Fruit fly (Drosophila melanogaster) whole organism, embryonic: Measurements from ENCODE around the gene CG33721.

Experiments
- Bdp1 ChIP-seq: fragments of 200-800 bp; sonication (Bioruptor generic); optimal IDR thresholded peaks from 3 replicates; lab custom pipeline; 2016; ENCODE audit warnings: missing biosample characterization, missing genetic modification characterization
- Blimp-1 ChIP-seq: fragments of 200-800 bp; sonication (Bioruptor generic); optimal IDR thresholded peaks from 3 replicates; lab custom pipeline; 2018; ENCODE audit warnings: missing biosample characterization, missing genetic modification characterization, mild to moderate bottlenecking, moderate library complexity, missing genetic modification reagents
- CG11093 ChIP-seq: fragments of 200-800 bp; sonication (Bioruptor generic); IDR thresholded peaks from 3 replicates; pipeline ENCODE4 v1.3.6; 2022; ENCODE audit warnings: missing biosample characterization, missing genetic modification characterization
- CG11696 ChIP-seq: fragments of 200-800 bp; sonication (Bioruptor generic); IDR thresholded peaks from 2 replicates; pipeline ENCODE4 v1.3.6; 2022; ENCODE audit warnings: missing biosample characterization, missing genetic modification characterization
- CG1233 ChIP-seq: fragments of 200-800 bp; sonication (Bioruptor generic); optimal IDR thresholded peaks from 4 replicates; lab custom pipeline; 2018; ENCODE audit warnings: missing biosample characterization, mild to moderate bottlenecking, missing genetic modification characterization
- CG12744 ChIP-seq: fragments of 200-800 bp; sonication (Bioruptor generic); optimal IDR thresholded peaks from 2 replicates; lab custom pipeline; 2016; ENCODE audit warnings: missing biosample characterization, missing genetic modification characterization
- CG15011 ChIP-seq: fragments of 200-800 bp; sonication (Bioruptor generic); optimal IDR thresholded peaks from 3 replicates; lab custom pipeline; 2018; ENCODE audit warnings: missing biosample characterization, mild to moderate bottlenecking, missing genetic modification characterization
- CG1529 ChIP-seq: fragments of 200-800 bp; sonication (Bioruptor generic); optimal IDR thresholded peaks from 3 replicates; lab custom pipeline; 2018; ENCODE audit warnings: missing biosample characterization, missing genetic modification characterization
- CG15601 ChIP-seq: fragments of 200-800 bp; sonication (Bioruptor generic); optimal IDR thresholded peaks from 3 replicates; lab custom pipeline; 2019; ENCODE audit warnings: missing biosample characterization, mild to moderate bottlenecking, missing genetic modification characterization, moderate library complexity
- CG17361 ChIP-seq: fragments of 200-800 bp; sonication (Bioruptor generic); IDR thresholded peaks from 3 replicates; pipeline ENCODE4 v1.3.6; 2022; ENCODE audit warnings: missing biosample characterization, missing genetic modification characterization
- CG18011 ChIP-seq: fragments of 200-800 bp; sonication (Bioruptor generic); optimal IDR thresholded peaks from 2 replicates; lab custom pipeline; 2017; ENCODE audit warnings: missing biosample characterization, missing genetic modification characterization, mild to moderate bottlenecking, moderate library complexity, missing genotype
- CG18619 ChIP-seq: fragments of 200-800 bp; sonication (Bioruptor generic); optimal IDR thresholded peaks from 3 replicates; lab custom pipeline; 2017; ENCODE audit warnings: missing biosample characterization, mild to moderate bottlenecking, missing genetic modification characterization
- CG2116 ChIP-seq: fragments of 200-800 bp; sonication (Bioruptor generic); optimal IDR thresholded peaks from 3 replicates; lab custom pipeline; 2018; ENCODE audit warnings: missing biosample characterization, mild to moderate bottlenecking, missing genetic modification characterization
- CG2889 ChIP-seq: fragments of 200-800 bp; sonication (Bioruptor generic); IDR thresholded peaks from 3 replicates; pipeline ENCODE4 v1.3.6; 2022; ENCODE audit warnings: missing biosample characterization, missing genetic modification characterization
- CG30431 ChIP-seq: fragments of 200-800 bp; sonication (Bioruptor generic); optimal IDR thresholded peaks from 2 replicates; lab custom pipeline; 2017; ENCODE audit warnings: missing biosample characterization, missing genetic modification characterization
- CG31224 ChIP-seq: fragments of 200-800 bp; sonication (Bioruptor generic); IDR thresholded peaks from 2 replicates; pipeline ENCODE4 v1.3.6; 2022; ENCODE audit warnings: missing biosample characterization, missing genetic modification characterization
- CG33213 ChIP-seq: fragments of 200-800 bp; sonication (Bioruptor generic); optimal IDR thresholded peaks from 3 replicates; lab custom pipeline; 2016; ENCODE audit warnings: missing biosample characterization, missing genetic modification characterization
- CG3847 ChIP-seq: fragments of 200-800 bp; sonication (Bioruptor generic); IDR thresholded peaks from 2 replicates; pipeline ENCODE4 v1.3.6; 2022; ENCODE audit warnings: missing biosample characterization, missing genetic modification characterization
- CG43689 ChIP-seq: fragments of 200-800 bp; sonication (Bioruptor generic); IDR thresholded peaks from 2 replicates; pipeline ENCODE4 v1.3.6; 2022; ENCODE audit warnings: missing biosample characterization, missing genetic modification characterization
- CG6254 ChIP-seq: fragments of 200-800 bp; sonication (Bioruptor generic); optimal IDR thresholded peaks from 3 replicates; lab custom pipeline; 2017; ENCODE audit warnings: mild to moderate bottlenecking, missing biosample characterization, missing genetic modification reagents, missing genetic modification characterization
- CG8281 ChIP-seq: fragments of 200-800 bp; sonication (Bioruptor generic); optimal IDR thresholded peaks from 2 replicates; lab custom pipeline; 2018; ENCODE audit warnings: missing biosample characterization, mild to moderate bottlenecking, missing genetic modification characterization, moderate library complexity
- CG8944 ChIP-seq: fragments of 200-800 bp; sonication (Bioruptor generic); optimal IDR thresholded peaks from 3 replicates; lab custom pipeline; 2016; ENCODE audit warnings: missing biosample characterization, missing genetic modification characterization
- D ChIP-seq, 2 experiments: fragments of 200-800 bp in 1 of 2; fragments of >200 bp in 1 of 2; sonication (Bioruptor generic) in 1 of 2; optimal IDR thresholded peaks; 2 replicates in 1 of 2; 3 replicates in 1 of 2; lab custom pipeline; 2017; ENCODE audit warnings: mild to moderate bottlenecking in 1 of 2, missing biosample characterization in 1 of 2, missing genetic modification characterization in 1 of 2, missing genetic modification reagents in 1 of 2
- Dip2 ChIP-seq: fragments of 200-800 bp; sonication (Bioruptor generic); IDR thresholded peaks from 2 replicates; pipeline ENCODE4 v1.3.6; 2022; ENCODE audit warnings: missing biosample characterization, missing genetic modification characterization
- Eip74EF ChIP-seq, 2 experiments: fragments of 200-800 bp in 1 of 2; fragments of >200 bp in 1 of 2; sonication (Bioruptor generic) in 1 of 2; optimal IDR thresholded peaks; 2 replicates each; lab custom pipeline; 2017 to 2019; ENCODE audit warnings: missing biosample characterization in 2 of 2, missing genetic modification characterization in 2 of 2, mild to moderate bottlenecking in 1 of 2, moderate library complexity in 1 of 2
- Gug ChIP-seq: fragments of 200-800 bp; sonication (Bioruptor generic); IDR thresholded peaks from 4 replicates; pipeline ENCODE4 v1.3.6; 2022; ENCODE audit warnings: missing biosample characterization, missing genetic modification characterization
- Hand ChIP-seq: fragments of 200-800 bp; sonication (Bioruptor generic); optimal IDR thresholded peaks from 2 replicates; lab custom pipeline; 2017; ENCODE audit warnings: mild to moderate bottlenecking, missing biosample characterization, missing genetic modification reagents, missing genetic modification characterization
- Lpt ChIP-seq: fragments of >200 bp; optimal IDR thresholded peaks from 2 replicates; lab custom pipeline; 2018; ENCODE audit warnings: missing biosample characterization, missing genetic modification characterization
- MBD-R2 ChIP-seq: fragments of 200-800 bp; sonication (Bioruptor generic); IDR thresholded peaks from 2 replicates; pipeline ENCODE4 v1.3.6; 2022; ENCODE audit warnings: missing biosample characterization, missing genetic modification characterization
- Med ChIP-seq: fragments of 200-800 bp; sonication (Bioruptor generic); peaks from one replicate; lab custom pipeline; 2016; ENCODE audit warnings: missing biosample characterization, missing genetic modification characterization, mild to moderate bottlenecking, inconsistent platforms, moderate library complexity
- Myb ChIP-seq: fragments of 200-800 bp; sonication (Bioruptor generic); optimal IDR thresholded peaks from 2 replicates; lab custom pipeline; 2016; ENCODE audit warnings: missing biosample characterization, missing genetic modification characterization
- NfI ChIP-seq: fragments of 200-800 bp; sonication (Bioruptor generic); optimal IDR thresholded peaks from 3 replicates; lab custom pipeline; 2018; ENCODE audit warnings: missing biosample characterization, mild to moderate bottlenecking, missing genetic modification characterization, moderate library complexity
- bab2 ChIP-seq: fragments of 200-800 bp; sonication (Bioruptor generic); optimal IDR thresholded peaks from 2 replicates; lab custom pipeline; 2016; ENCODE audit warnings: missing biosample characterization, missing genetic modification characterization
- bigmax ChIP-seq: fragments of 200-800 bp; sonication (Bioruptor generic); optimal IDR thresholded peaks from 2 replicates; lab custom pipeline; 2018; ENCODE audit warnings: missing biosample characterization, mild to moderate bottlenecking, missing genetic modification characterization
- chinmo ChIP-seq: fragments of 200-800 bp; sonication (Bioruptor generic); IDR thresholded peaks from 4 replicates; pipeline ENCODE4 v1.3.6; 2022; ENCODE audit warnings: missing biosample characterization, missing genetic modification characterization; ENCODE audit not compliant: partially characterized antibody
- ci ChIP-seq: fragments of 200-800 bp; sonication (Bioruptor generic); IDR thresholded peaks from 3 replicates; pipeline ENCODE4 v1.3.6; 2022; ENCODE audit warnings: missing biosample characterization, missing genetic modification characterization
- dpn ChIP-seq, 2 experiments: fragments of 200-800 bp; sonication (Bioruptor generic); optimal IDR thresholded peaks; 3 replicates each; lab custom pipeline; 2016; ENCODE audit warnings: missing biosample characterization in 2 of 2, missing genetic modification characterization in 2 of 2
- fd96Cb ChIP-seq: fragments of 200-800 bp; sonication (Bioruptor generic); optimal IDR thresholded peaks from 2 replicates; lab custom pipeline; 2018; ENCODE audit warnings: missing biosample characterization, mild to moderate bottlenecking, missing genetic modification characterization, moderate library complexity
- ftz-f1 ChIP-seq: fragments of 200-800 bp; sonication (Bioruptor generic); optimal IDR thresholded peaks from 2 replicates; lab custom pipeline; 2016; ENCODE audit warnings: missing biosample characterization, missing genetic modification characterization
- hb ChIP-seq: fragments of 200-800 bp; sonication (Bioruptor generic); IDR thresholded peaks from 3 replicates; pipeline ENCODE4 v1.3.6; 2022; ENCODE audit warnings: missing biosample characterization, missing genetic modification characterization; ENCODE audit not compliant: partially characterized antibody
- kah ChIP-seq: fragments of 200-800 bp; sonication (Bioruptor generic); optimal IDR thresholded peaks from 2 replicates; lab custom pipeline; 2018; ENCODE audit warnings: missing biosample characterization, mild to moderate bottlenecking, missing genetic modification characterization
- onecut ChIP-seq: fragments of 200-800 bp; sonication (Bioruptor generic); IDR thresholded peaks from 2 replicates; pipeline ENCODE4 v1.3.6; 2022; ENCODE audit warnings: missing biosample characterization, missing genetic modification characterization
- pros ChIP-seq: fragments of 200-800 bp; sonication (Bioruptor generic); optimal IDR thresholded peaks from 3 replicates; lab custom pipeline; 2019; ENCODE audit warnings: missing biosample characterization, mild to moderate bottlenecking, missing genetic modification characterization, moderate library complexity
- sqz ChIP-seq: fragments of 200-800 bp; sonication (Bioruptor generic); optimal IDR thresholded peaks from 3 replicates; lab custom pipeline; 2018; ENCODE audit warnings: missing biosample characterization, mild to moderate bottlenecking, missing genetic modification characterization
- stc ChIP-seq: fragments of 200-800 bp; sonication (Bioruptor generic); IDR thresholded peaks from 2 replicates; pipeline ENCODE4 v1.3.6; 2022; ENCODE audit warnings: missing biosample characterization, missing genetic modification characterization
- tin ChIP-seq: fragments of 200-800 bp; sonication (Bioruptor generic); optimal IDR thresholded peaks from 3 replicates; lab custom pipeline; 2016; ENCODE audit warnings: missing biosample characterization, missing genetic modification characterization
- tio ChIP-seq: fragments of 200-800 bp; sonication (Bioruptor generic); optimal IDR thresholded peaks from 2 replicates; lab custom pipeline; 2017; ENCODE audit warnings: missing biosample characterization, missing genetic modification characterization, inconsistent platforms
- toy ChIP-seq: fragments of 200-800 bp; sonication (Bioruptor generic); IDR thresholded peaks from 2 replicates; pipeline ENCODE4 v1.3.6; 2022; ENCODE audit warnings: missing biosample characterization, missing genetic modification characterization
- trh ChIP-seq: fragments of 200-800 bp; sonication (Bioruptor generic); optimal IDR thresholded peaks from 2 replicates; lab custom pipeline; 2016; ENCODE audit warnings: missing biosample characterization, missing genetic modification characterization
- vnd ChIP-seq: fragments of 200-800 bp; sonication (Bioruptor generic); IDR thresholded peaks from 3 replicates; pipeline ENCODE4 v1.3.6; 2022; ENCODE audit warnings: missing biosample characterization, missing genetic modification characterization; ENCODE audit not compliant: partially characterized antibody

Gene CG33721

dm6 chr3R:22358810-22359209 is 27.9 kb downstream of the CG33721 start (continued):
- TF ChIP-seq fd96Cb (tag; lab: Kevin White, UChicago) (peak; percentile 77), pros (GFP tag; lab: Kevin White, UChicago) (no peak), toy (no peak), onecut (GFP tag; lab: Robert Waterston, UW) (peak; percentile 38), bigmax (no peak), Hand (no peak), CG43689 (GFP tag; lab: Robert Waterston, UW) (0 out of 2 replicates have a peak, but pooled peaks have one; percentile 27), Lpt (GFP tag; lab: Kevin White, UChicago) (no peak), Eip74EF (GFP tag; optimal IDR thresholded peaks at IDR 0.05; lab: Kevin White, UChicago) (peak in 1 of 2 experiments; percentile 52), D (optimal IDR thresholded peaks at IDR 0.05; lab: Kevin White, UChicago) (no peak), D (GFP tag; optimal IDR thresholded peaks at IDR 0.05; lab: Kevin White, UChicago) (peak; percentile 82), CG30431 (GFP tag; lab: Kevin White, UChicago) (peak; percentile 37), CG17361 (peak; percentile 83), CG11093 (GFP tag; lab: Robert Waterston, UW) (peak; percentile 54; the same call in 2 of the 3 replicates), CG15601 (tag; lab: Kevin White, UChicago) (peak; percentile 86), stc (GFP tag; lab: Robert Waterston, UW) (peak; percentile 62), ci (GFP tag; lab: Robert Waterston, UW) (peak; percentile 82), tin (GFP tag; lab: Kevin White, UChicago) (peak; percentile 49), Med (peak; percentile 76), Gug (GFP tag; lab: Robert Waterston, UW) (peak; percentile 33; the same call in 1 of the 4 replicates), CG18011 (no peak), vnd (GFP tag; lab: Robert Waterston, UW) (no peak), chinmo (GFP tag; lab: Robert Waterston, UW) (no peak), CG1529 (GFP tag; lab: Kevin White, UChicago) (peak; percentile 81), CG2889 (GFP tag; lab: Robert Waterston, UW) (peak; percentile 49; the same call in 1 of the 3 replicates), CG18619 (GFP tag; lab: Kevin White, UChicago) (peak; percentile 58), CG2116 (peak; percentile 46), CG8281 (tag; lab: Kevin White, UChicago) (peak; percentile 54), NfI (GFP tag; lab: Kevin White, UChicago) (peak; percentile 53), bab2 (GFP tag; lab: Kevin White, UChicago) (peak; percentile 70), tio (GFP tag; lab: Kevin White, UChicago) (peak; percentile 61), trh (GFP tag; lab: Kevin White, UChicago) (peak; percentile 63), Blimp-1 (GFP tag; lab: Kevin White, UChicago) (peak; percentile 88), ftz-f1 (GFP tag; lab: Kevin White, UChicago) (no peak), dpn (GFP tag; optimal IDR thresholded peaks at IDR 0.05; lab: Kevin White, UChicago) (peak in 1 of 2 experiments; percentile 64), CG1233 (GFP tag; lab: Kevin White, UChicago) (peak; percentile 83), hb (no peak), Myb (GFP tag; lab: Kevin White, UChicago) (no peak), CG12744 (GFP tag; lab: Kevin White, UChicago) (peak; percentile 34), CG6254 (GFP tag; lab: Kevin White, UChicago) (peak; percentile 83), sqz (GFP tag; lab: Kevin White, UChicago) (peak; percentile 36), CG11696 (GFP tag; lab: Robert Waterston, UW) (peak; percentile 66; the same call in 1 of the 2 replicates), Bdp1 (GFP tag; lab: Kevin White, UChicago) (peak; percentile 75), kah (GFP tag; lab: Kevin White, UChicago) (peak; percentile 32), CG3847 (GFP tag; lab: Robert Waterston, UW) (peak; percentile 39), CG33213 (GFP tag; lab: Kevin White, UChicago) (peak; percentile 51), Dip2 (GFP tag; lab: Robert Waterston, UW) (no peak), MBD-R2 (peak; percentile 18; the same call in 1 of the 2 replicates), CG31224 (GFP tag; lab: Robert Waterston, UW) (peak; percentile 32; the same call in 1 of the 2 replicates), CG8944 (peak; percentile 53), CG15011 (GFP tag; lab: Kevin White, UChicago) (peak; percentile 62)
